Fruit fly (Drosophila melanogaster): ENCODE measurements around the gene Samuel.

Gene Samuel

dm6 chr2L:11003925-11004673 lies 62.7 kb downstream of the Samuel start, which contains the start of gene RpL9 (continued):
- TF ChIP-seq CG2889 (GFP tag; IDR thresholded peaks at IDR 0.05) (no peak), lbe (GFP tag; optimal IDR thresholded peaks at IDR 0.05) (no peak), CG11456 (GFP tag; IDR thresholded peaks at IDR 0.05) (no peak), gsb (GFP tag; IDR thresholded peaks at IDR 0.05) (peak; percentile 46; the same call in 1 of the 2 replicates), Chrac-16 (GFP tag; optimal IDR thresholded peaks at IDR 0.05) (peak; percentile 10), org-1 (GFP tag; optimal IDR thresholded peaks at IDR 0.05) (peak; percentile 68), Sox100B (GFP tag; optimal IDR thresholded peaks at IDR 0.05) (peak; percentile 81), HLH54F (GFP tag; optimal IDR thresholded peaks at IDR 0.05) (peak; percentile 32), CG9215 (GFP tag; IDR thresholded peaks at IDR 0.05) (no peak), Optix (GFP tag; IDR thresholded peaks at IDR 0.05) (no peak), CG10979 (tag; optimal IDR thresholded peaks at IDR 0.05) (peak; percentile 49), CG12744 (GFP tag; optimal IDR thresholded peaks at IDR 0.05) (peak; percentile 14), CG13123 (GFP tag; optimal IDR thresholded peaks at IDR 0.05) (no peak), Dad (GFP tag; optimal IDR thresholded peaks at IDR 0.05) (peak; percentile 13), CG4730 (GFP tag; IDR thresholded peaks at IDR 0.05) (no peak; the same call in 1 of the 2 replicates), slp2 (GFP tag; optimal IDR thresholded peaks at IDR 0.05) (peak; percentile 48), ab (GFP tag; optimal IDR thresholded peaks at IDR 0.05) (no peak), fd96Cb (tag; optimal IDR thresholded peaks at IDR 0.05) (no peak), pum (GFP tag; optimal IDR thresholded peaks at IDR 0.05) (peak; percentile 20), klu (GFP tag; IDR thresholded peaks at IDR 0.05) (no peak), CG11085 (GFP tag; IDR thresholded peaks at IDR 0.05) (no peak), crc (GFP tag; optimal IDR thresholded peaks at IDR 0.05) (peak; percentile 28), CG8944 (GFP tag; optimal IDR thresholded peaks at IDR 0.05) (peak; percentile 18), grau (tag; optimal IDR thresholded peaks at IDR 0.05) (no peak), CG32767 (GFP tag; IDR thresholded peaks at IDR 0.05) (no peak), CG7839 (tag; optimal IDR thresholded peaks at IDR 0.05) (no peak), zfh1 (GFP tag; IDR thresholded peaks at IDR 0.05) (no peak; the same call in 2 of the 3 replicates), CG13424 (tag; optimal IDR thresholded peaks at IDR 0.05) (peak; percentile 38), CG2712 (tag; optimal IDR thresholded peaks at IDR 0.05) (peak; percentile 50), CG10654 (GFP tag; optimal IDR thresholded peaks at IDR 0.05) (peak; percentile 33), CG4360 (GFP tag; IDR thresholded peaks at IDR 0.05) (peak; percentile 23), az2 (GFP tag; optimal IDR thresholded peaks at IDR 0.05) (peak; percentile 39), CG34376 (GFP tag; optimal IDR thresholded peaks at IDR 0.05) (peak; percentile 92), scrt (GFP tag; optimal IDR thresholded peaks at IDR 0.05) (peak; percentile 77), nerfin-1 (tag; optimal IDR thresholded peaks at IDR 0.05) (peak; percentile 70), jumu (GFP tag; optimal IDR thresholded peaks at IDR 0.05) (no peak), CG4328 (GFP tag; optimal IDR thresholded peaks at IDR 0.05) (peak; percentile 83), CG10274 (GFP tag; optimal IDR thresholded peaks at IDR 0.05) (peak; percentile 54), pzg (GFP tag; optimal IDR thresholded peaks at IDR 0.05) (peak; percentile 51), Med (GFP tag) (peak; percentile 97), CG1233 (GFP tag; optimal IDR thresholded peaks at IDR 0.05) (peak; percentile 83), zf30C (GFP tag; optimal IDR thresholded peaks at IDR 0.05) (peak; percentile 37), Hmx (GFP tag; optimal IDR thresholded peaks at IDR 0.05) (no peak), trem (tag; optimal IDR thresholded peaks at IDR 0.05) (peak; percentile 39), ewg (GFP tag; optimal IDR thresholded peaks at IDR 0.05) (no peak), CG10267 (tag; optimal IDR thresholded peaks at IDR 0.05) (peak; percentile 72), Atf3 (GFP tag; optimal IDR thresholded peaks at IDR 0.05) (peak; percentile 15), Hmr (GFP tag; optimal IDR thresholded peaks at IDR 0.05) (no peak), corto (GFP tag; optimal IDR thresholded peaks at IDR 0.05) (no peak), BEAF-32 (GFP tag; optimal IDR thresholded peaks at IDR 0.05) (peak; percentile 15)

Data from whole organism, embryonic.